Worm (Caenorhabditis elegans): ENCODE measurements around the gene Y1B5A.1.

The Y1B5A.1 gene

DNA sequence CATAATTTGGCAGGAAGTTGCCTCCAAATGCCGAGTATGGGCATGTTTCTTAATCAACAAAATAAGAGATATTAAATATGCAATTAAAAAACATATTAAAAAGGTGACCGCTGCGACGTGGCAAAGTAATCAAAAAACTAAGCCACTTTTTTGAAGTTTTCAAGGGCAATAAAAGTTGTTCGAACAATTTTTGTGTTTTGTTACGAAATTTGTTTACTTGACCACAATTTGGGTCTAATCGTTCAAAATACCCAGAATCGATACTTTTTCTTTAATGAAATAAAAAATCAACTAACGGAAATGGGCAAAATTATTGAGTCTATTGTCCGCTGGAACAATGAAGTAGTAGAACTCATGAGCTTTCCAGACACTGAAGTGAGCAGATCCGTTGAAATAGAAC lies at the start of gene Y1B5A.1:
Y1B5A.1 (plus strand) TSS at position 301 of the 400 bp plus-strand sequence.
- TF ChIP-seq B0336.3 (GFP tag; IDR thresholded peaks at IDR 0.05) (no peak), dpff-1 (tag; optimal IDR thresholded peaks at IDR 0.05) (no peak), ztf-6 (GFP tag; IDR thresholded peaks at IDR 0.05) (no peak), F39B2.1 (GFP tag; IDR thresholded peaks at IDR 0.05) (no peak), snpc-1.1 (tag; optimal IDR thresholded peaks at IDR 0.05; ENCODE audit: insufficient read depth) (no peak), ztf-25 (GFP tag; IDR thresholded peaks at IDR 0.05) (no peak), somi-1 (GFP tag; optimal IDR thresholded peaks at IDR 0.05) (no peak), ccch-3 (GFP tag; optimal IDR thresholded peaks at IDR 0.05) (no peak), mxl-1 (tag; optimal IDR thresholded peaks at IDR 0.05) (no peak), egl-44 (GFP tag; IDR thresholded peaks at IDR 0.05) (no peak), lin-35 (GFP tag; optimal IDR thresholded peaks at IDR 0.05) (no peak), atf-7 (tag; optimal IDR thresholded peaks at IDR 0.05) (no peak)

DNA sequence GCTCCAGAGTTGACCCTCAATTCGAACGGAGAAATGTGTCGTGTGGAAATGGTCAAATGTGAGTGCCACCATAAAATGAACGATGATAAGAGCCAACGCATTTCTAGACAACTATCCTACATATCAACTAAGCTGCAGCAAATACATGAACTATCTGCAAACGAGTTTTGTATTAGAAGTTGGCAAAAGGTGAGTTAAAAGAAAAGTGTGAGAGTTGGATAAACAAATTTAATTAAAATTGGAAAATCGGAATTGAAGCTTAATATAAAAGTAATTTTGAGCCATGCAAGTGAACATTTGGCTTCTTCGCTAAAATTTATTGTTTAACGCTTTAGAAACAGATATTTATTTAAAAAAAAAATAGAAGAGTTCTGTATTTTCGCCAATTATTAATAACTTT lies 49.2 kb upstream of the Y1B5A.1 start, which contains the start of gene cest-19:
cest-19 (minus strand) TSS at position 101 of the 400 bp plus-strand sequence.
- no peak for TF ChIP-seq ama-1 (optimal IDR thresholded peaks at IDR 0.05)
- TF ChIP-seq ama-1 (GFP tag; optimal IDR thresholded peaks at IDR 0.05), result no peak
- TF ChIP-seq mcd-1 (GFP tag; IDR thresholded peaks at IDR 0.05), result no peak
- TF ChIP-seq C17E4.6 (GFP tag; IDR thresholded peaks at IDR 0.05), result no peak
- no peak for TF ChIP-seq repo-1 (tag; optimal IDR thresholded peaks at IDR 0.05)
- no peak for TF ChIP-seq T26A5.8 (tag; optimal IDR thresholded peaks at IDR 0.05)
- no peak for TF ChIP-seq nhr-80 (tag; optimal IDR thresholded peaks at IDR 0.05)
- TF ChIP-seq ceh-58 (GFP tag; IDR thresholded peaks at IDR 0.05), result no peak
- no peak for TF ChIP-seq mes-4 (tag; optimal IDR thresholded peaks at IDR 0.05)
- no peak for TF ChIP-seq ceh-27 (GFP tag; optimal IDR thresholded peaks at IDR 0.05)

DNA sequence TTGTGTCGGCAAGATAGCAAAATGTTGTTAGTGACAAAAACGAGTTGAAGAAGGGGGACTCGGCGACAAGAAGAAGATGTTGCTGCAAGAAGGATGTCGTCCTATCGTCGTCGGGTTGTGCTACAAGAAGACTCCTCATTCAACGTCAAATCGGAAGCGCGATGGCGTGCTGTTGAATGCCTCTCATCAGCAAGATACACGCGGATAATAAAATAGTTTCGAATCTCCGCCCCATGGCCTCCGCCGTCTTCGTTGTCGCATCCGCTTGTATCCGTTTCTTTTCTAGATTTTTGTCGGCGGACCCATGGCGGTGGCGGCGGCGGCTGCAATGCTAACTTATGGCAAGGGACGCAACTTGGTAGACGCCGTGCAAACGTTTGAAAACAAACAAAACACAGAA lies 47.2 kb upstream of the Y1B5A.1 start:
- TF ChIP-seq egl-18 (GFP tag; IDR thresholded peaks at IDR 0.05) (no peak), F37B4.10 (GFP tag; IDR thresholded peaks at IDR 0.05) (0 out of 2 replicates have a peak, but pooled peaks have one; percentile 70), ztf-3 (GFP tag; optimal IDR thresholded peaks at IDR 0.05) (no peak), mcd-1 (GFP tag; IDR thresholded peaks at IDR 0.05) (no peak)

DNA sequence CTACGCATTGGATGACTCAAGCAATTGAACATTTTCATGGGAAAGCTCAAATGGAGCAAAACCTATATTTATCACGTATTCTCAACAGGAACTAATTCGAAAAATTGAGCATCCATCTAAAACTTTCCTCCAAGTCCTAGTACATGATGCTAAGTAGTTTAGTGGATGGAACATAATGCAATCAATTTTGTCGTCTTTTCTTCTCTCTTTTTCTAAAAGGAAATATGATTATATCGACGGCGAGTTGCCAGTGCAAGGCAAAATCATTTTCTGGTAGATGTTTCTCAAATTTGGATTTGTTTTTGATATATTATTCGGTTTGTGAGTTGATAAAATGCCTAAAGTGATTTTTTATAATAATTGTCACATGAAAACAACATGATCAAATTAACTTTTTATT lies 44.4 kb upstream of the Y1B5A.1 start:
- no peak for TF ChIP-seq let-607 (tag; optimal IDR thresholded peaks at IDR 0.05)
- no peak for TF ChIP-seq snpc-1.1 (tag; optimal IDR thresholded peaks at IDR 0.05; ENCODE audit: insufficient read depth)
- TF ChIP-seq sdz-38 (tag; optimal IDR thresholded peaks at IDR 0.05), result no peak
- TF ChIP-seq F52B5.7 (tag; optimal IDR thresholded peaks at IDR 0.05), result no peak
- TF ChIP-seq zim-3 (tag; optimal IDR thresholded peaks at IDR 0.05), result no peak
- no peak for TF ChIP-seq lsy-27 (tag; optimal IDR thresholded peaks at IDR 0.05; ENCODE audit: borderline replicate concordance, insufficient read depth)
- TF ChIP-seq cebp-1 (GFP tag; IDR thresholded peaks at IDR 0.05), result no peak
- no peak for TF ChIP-seq cebp-1 (tag; optimal IDR thresholded peaks at IDR 0.05)

DNA sequence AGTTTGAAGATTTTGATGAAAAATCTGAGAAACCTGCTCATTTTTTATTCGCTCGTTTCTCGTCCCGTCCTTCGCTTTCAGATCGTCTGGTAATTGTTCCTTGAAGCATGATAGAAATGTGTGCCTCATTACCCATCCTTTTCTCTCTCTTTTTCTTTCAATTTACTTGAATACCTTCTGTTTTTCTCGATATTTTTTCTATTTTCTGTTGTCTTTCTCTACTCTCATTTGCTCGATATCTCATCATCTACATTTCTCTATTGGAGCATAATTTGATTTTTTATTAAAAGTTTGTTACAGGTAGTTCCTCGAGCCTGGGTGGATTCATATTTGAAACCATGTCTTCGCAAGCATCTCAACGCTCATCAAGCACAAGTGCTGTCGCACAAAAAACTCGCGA lies 34.9 kb upstream of the Y1B5A.1 start, which contains the start of gene ubc-17:
ubc-17 (plus strand) TSS at position 301 of the 400 bp plus-strand sequence.
- TF ChIP-seq snpc-3.4 (tag; optimal IDR thresholded peaks at IDR 0.05), result no peak
